Fruit fly (Drosophila melanogaster): ENCODE measurements around the gene Elp1.
A peak's percentile ranks its signal among the peaks of the same experiment; 100 is the strongest.

Elp1 gene

DNA sequence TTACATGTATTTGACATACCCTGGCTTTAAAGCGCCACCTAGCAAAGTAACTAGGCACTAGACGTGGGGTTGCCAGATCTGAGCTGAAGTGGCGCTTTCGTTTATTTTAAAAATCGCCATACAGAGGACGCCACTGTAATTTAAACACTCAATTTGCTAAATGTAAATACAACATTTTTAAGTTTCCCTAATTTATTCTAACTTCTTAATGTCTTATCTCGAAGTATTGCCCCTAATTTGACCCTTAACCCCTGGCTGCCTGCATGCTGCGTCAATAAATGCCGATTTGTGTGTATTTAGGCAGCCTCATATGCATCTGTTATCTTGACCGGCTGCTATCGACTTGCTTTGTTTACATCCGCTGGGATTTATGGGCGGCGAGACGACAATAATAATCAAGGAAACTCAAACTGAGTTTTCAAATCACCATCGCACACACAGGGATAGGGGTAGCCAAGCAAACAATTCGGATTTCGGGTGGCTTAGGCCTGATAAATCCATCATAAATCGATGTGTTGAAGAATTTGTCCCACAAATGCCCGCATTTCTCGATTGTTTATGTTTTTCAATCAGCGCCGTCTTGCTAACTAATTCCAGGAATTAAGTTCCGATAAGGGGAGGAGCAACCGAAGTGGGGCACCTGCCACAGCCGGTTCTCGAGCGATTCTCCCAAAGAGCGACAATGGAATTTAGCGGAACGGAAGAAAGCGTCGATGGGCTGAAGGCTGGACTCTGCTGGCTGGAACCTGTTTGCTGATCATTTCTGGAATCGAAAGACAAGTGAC, 37.3 kb upstream of the Elp1 start (continued):
- TF ChIP-seq CG13287 (GFP tag; IDR thresholded peaks at IDR 0.05; ENCODE audit: partially characterized antibody) (peak; percentile 18; the same call in 1 of the 2 replicates), CG18262 (tag; optimal IDR thresholded peaks at IDR 0.05) (peak; percentile 67), Dek (tag; optimal IDR thresholded peaks at IDR 0.05) (peak; percentile 56), CG12299 (tag; optimal IDR thresholded peaks at IDR 0.05) (no peak), CG2199 (GFP tag; IDR thresholded peaks at IDR 0.05) (peak; percentile 86; the same call in 2 of the 3 replicates), gcm (GFP tag; optimal IDR thresholded peaks at IDR 0.05) (peak; percentile 89), ERR (GFP tag; optimal IDR thresholded peaks at IDR 0.05) (peak; percentile 4), ATbp (GFP tag; optimal IDR thresholded peaks at IDR 0.05) (peak; percentile 1), row (GFP tag; IDR thresholded peaks at IDR 0.05) (peak; percentile 42; the same call in 2 of the 3 replicates), CG32532 (GFP tag; IDR thresholded peaks at IDR 0.05) (peak; percentile 89), ftz-f1 (GFP tag; optimal IDR thresholded peaks at IDR 0.05) (no peak), ac (GFP tag; optimal IDR thresholded peaks at IDR 0.05) (peak; percentile 41), emc (GFP tag; optimal IDR thresholded peaks at IDR 0.05) (peak; percentile 30), pan (optimal IDR thresholded peaks at IDR 0.05) (no peak), pan (GFP tag; optimal IDR thresholded peaks at IDR 0.05 in 1 of 2, IDR thresholded peaks at IDR 0.05 in 1 of 2) (peak in 1 of 2 experiments; percentile 57), chif (GFP tag; optimal IDR thresholded peaks at IDR 0.05) (peak; percentile 61 to 89), en (GFP tag; optimal IDR thresholded peaks at IDR 0.05) (no peak), CG9932 (GFP tag; IDR thresholded peaks at IDR 0.05) (peak; percentile 82), HLH3B (GFP tag; IDR thresholded peaks at IDR 0.05) (peak; percentile 65), lmd (GFP tag; IDR thresholded peaks at IDR 0.05) (peak; percentile 69), CG13296 (GFP tag; optimal IDR thresholded peaks at IDR 0.05) (no peak)

DNA sequence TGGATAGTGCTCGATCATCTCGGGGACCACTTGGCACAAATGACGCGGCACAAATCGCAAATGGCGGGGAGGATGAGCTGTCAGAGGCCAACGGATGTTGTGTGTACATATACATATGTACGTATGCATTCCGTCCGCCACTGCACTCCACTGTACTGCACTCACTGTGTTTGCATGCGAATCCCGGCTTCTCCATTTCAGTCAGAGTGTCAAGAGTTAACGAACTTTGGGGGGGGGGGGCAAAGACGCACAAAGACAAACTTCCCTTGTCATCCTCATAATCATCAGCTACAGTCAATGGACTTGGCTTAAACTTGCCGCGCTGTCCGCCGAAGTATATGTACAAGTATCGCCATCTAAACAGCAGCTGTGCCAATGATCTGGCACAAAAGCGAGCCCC, 36.7 kb upstream of the Elp1 start:
- TF ChIP-seq sens (GFP tag) (peak; percentile 25), ase (GFP tag; IDR thresholded peaks at IDR 0.05) (0 out of 3 replicates have a peak, but pooled peaks have one; percentile 6), TFAM (GFP tag; optimal IDR thresholded peaks at IDR 0.05) (no peak), sima (GFP tag; optimal IDR thresholded peaks at IDR 0.05) (no peak), crol (GFP tag; IDR thresholded peaks at IDR 0.05) (0 out of 2 replicates have a peak, but pooled peaks have one; percentile 15)

DNA sequence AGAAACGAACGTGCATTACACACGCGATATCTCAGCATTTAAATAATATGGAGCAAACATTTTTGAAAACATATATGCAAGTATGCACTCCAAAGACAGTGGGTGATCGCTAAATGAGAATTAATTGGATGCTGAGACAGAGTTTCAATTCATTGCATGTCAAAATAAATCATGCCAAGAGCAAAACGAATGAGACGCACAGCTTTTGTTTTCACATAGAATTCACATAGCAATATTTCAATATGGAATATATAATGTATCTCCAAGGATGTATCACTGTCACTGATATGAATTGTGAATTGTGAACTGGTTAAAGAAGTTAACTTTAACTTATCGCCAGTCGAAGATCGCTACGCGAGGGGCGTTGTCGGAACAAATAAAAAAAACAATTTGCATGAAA, 36.3 kb upstream of the Elp1 start:
- TF ChIP-seq lbe (GFP tag; optimal IDR thresholded peaks at IDR 0.05): peak; percentile 26
- no peak for TF ChIP-seq vnd (GFP tag; IDR thresholded peaks at IDR 0.05; ENCODE audit: partially characterized antibody)
- TF ChIP-seq CG15601 (tag; optimal IDR thresholded peaks at IDR 0.05): no peak
- TF ChIP-seq slp2 (GFP tag; optimal IDR thresholded peaks at IDR 0.05): no peak
- no peak for TF ChIP-seq C15 (GFP tag; IDR thresholded peaks at IDR 0.05)
- peak; percentile 54; the same call in 1 of the 2 replicates for TF ChIP-seq Drgx (GFP tag; IDR thresholded peaks at IDR 0.05)
- TF ChIP-seq CG31441 (GFP tag; IDR thresholded peaks at IDR 0.05): no peak

DNA sequence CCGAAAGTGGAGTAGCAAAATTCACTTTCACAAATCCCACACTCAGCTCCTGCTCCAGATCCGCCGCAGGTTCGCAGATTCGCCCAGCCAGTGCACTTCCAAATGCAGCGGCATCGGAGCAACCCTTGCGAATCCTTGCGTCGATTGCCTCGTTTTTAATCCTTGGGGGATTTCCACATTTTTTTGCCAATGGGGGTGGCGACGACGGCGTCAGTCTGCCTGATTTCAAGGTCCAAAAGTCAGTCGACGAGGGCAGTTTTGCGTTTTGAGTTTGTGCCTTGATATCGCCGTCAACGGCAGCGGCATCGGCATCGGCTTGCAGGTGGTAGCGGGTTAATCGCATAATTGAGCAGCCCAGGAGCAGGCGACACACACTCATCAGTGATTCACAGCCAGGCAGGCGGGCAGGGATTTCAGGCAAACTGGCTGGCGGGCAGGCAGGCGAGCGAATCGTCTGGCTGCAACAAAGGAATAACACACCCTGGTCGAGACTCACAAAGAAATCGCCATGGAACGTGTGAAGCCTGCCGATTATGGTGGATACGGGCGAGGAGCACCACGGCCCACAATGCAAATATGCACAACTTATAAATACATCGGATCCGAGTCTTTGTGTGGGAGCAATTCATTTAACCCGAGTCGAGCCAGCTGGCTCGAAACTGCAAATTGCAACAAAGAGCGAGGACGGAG, 35.2 kb upstream of the Elp1 start:
- TF ChIP-seq nerfin-1 (tag; optimal IDR thresholded peaks at IDR 0.05): peak; percentile 91
- no peak for TF ChIP-seq CG2712 (tag; optimal IDR thresholded peaks at IDR 0.05)
- 0 out of 2 replicates have a peak, but pooled peaks have one; percentile 16 for TF ChIP-seq Awh (GFP tag; IDR thresholded peaks at IDR 0.05)
- peak; percentile 14 for TF ChIP-seq Kr (GFP tag; optimal IDR thresholded peaks at IDR 0.05)
- TF ChIP-seq az2 (GFP tag; optimal IDR thresholded peaks at IDR 0.05): no peak
- peak; percentile 69 for TF ChIP-seq pros (GFP tag; optimal IDR thresholded peaks at IDR 0.05)
- peak; percentile 1 for TF ChIP-seq CG8478 (optimal IDR thresholded peaks at IDR 0.05)
- TF ChIP-seq Opbp (GFP tag; IDR thresholded peaks at IDR 0.05; ENCODE audit: partially characterized antibody): 0 out of 3 replicates have a peak, but pooled peaks have one; percentile 28
- peak in 1 of 2 experiments; percentile 46 for TF ChIP-seq tll (GFP tag; optimal IDR thresholded peaks at IDR 0.05)
